Worm (Caenorhabditis elegans) whole organism, young adult: ENCODE measurements around the gene nas-17.

Experiments
- C06A6.2 ChIP-seq: fragments of 200-800 bp; sonication (Bioruptor generic); conservative IDR thresholded peaks from 2 replicates; pipeline ENCODE4 v1.3.6; 2022; ENCODE audit warnings: missing genetic modification characterization, missing compliant biosample characterization
- C17E4.6 ChIP-seq: fragments of 200-800 bp; sonication (Bioruptor generic); IDR thresholded peaks from 2 replicates; pipeline ENCODE4 v1.3.6; 2022; ENCODE audit warnings: missing genetic modification reagents, missing genetic modification characterization, missing compliant biosample characterization
- D2030.7 ChIP-seq: fragments of 200-800 bp; sonication (Bioruptor generic); IDR thresholded peaks from 2 replicates; pipeline ENCODE4 v1.3.6; 2022; ENCODE audit warnings: missing genetic modification reagents, missing genetic modification characterization, missing compliant biosample characterization
- F23B12.7 ChIP-seq: sonication (generic microtip); optimal IDR thresholded peaks from 2 replicates; lab custom pipeline; 2017; ENCODE audit warnings: missing genetic modification characterization, mild to moderate bottlenecking, missing compliant biosample characterization, antibody characterized with exemption, moderate library complexity; ENCODE audit not compliant: insufficient read depth
- F37B4.10 ChIP-seq: fragments of 200-800 bp; sonication (Bioruptor generic); IDR thresholded peaks from 2 replicates; pipeline ENCODE4 v1.3.6; 2022; ENCODE audit warnings: missing genetic modification characterization, missing compliant biosample characterization
- F55B11.4 ChIP-seq: sonication (generic microtip); optimal IDR thresholded peaks from 2 replicates; lab custom pipeline; 2016; ENCODE audit warnings: missing compliant biosample characterization, missing genetic modification characterization, borderline replicate concordance; ENCODE audit not compliant: insufficient read depth
- F57A8.1 ChIP-seq: fragments of 200-800 bp; sonication (Bioruptor generic); optimal IDR thresholded peaks from 2 replicates; lab custom pipeline; 2018; ENCODE audit warnings: mild to moderate bottlenecking, missing genetic modification characterization, moderate library complexity, missing compliant biosample characterization
- K11D2.4 ChIP-seq: fragments of 200-800 bp; sonication (Bioruptor generic); IDR thresholded peaks from 2 replicates; pipeline ENCODE4 v1.3.6; 2022; ENCODE audit warnings: missing genetic modification reagents, missing genetic modification characterization, missing compliant biosample characterization
- T07F8.4 ChIP-seq: sonication (generic microtip); optimal IDR thresholded peaks from 2 replicates; lab custom pipeline; 2016; ENCODE audit warnings: mild to moderate bottlenecking, missing genetic modification characterization, moderate library complexity, missing compliant biosample characterization
- Y53F4B.3 ChIP-seq: fragments of 200-800 bp; sonication (Bioruptor generic); IDR thresholded peaks from 2 replicates; pipeline ENCODE4 v1.3.6; 2022; ENCODE audit warnings: missing genetic modification reagents, missing genetic modification characterization, missing compliant biosample characterization
- Y53G8AR.9 ChIP-seq: fragments of 200-800 bp; sonication (Bioruptor generic); conservative IDR thresholded peaks from 2 replicates; pipeline ENCODE4 v1.3.6; 2022; ENCODE audit warnings: missing genetic modification reagents, missing genetic modification characterization, missing compliant biosample characterization
- Y56A3A.18 ChIP-seq: fragments of 200-800 bp; sonication (Bioruptor generic); IDR thresholded peaks from 2 replicates; pipeline ENCODE4 v1.3.6; 2022; ENCODE audit warnings: missing genetic modification reagents, missing genetic modification characterization, missing compliant biosample characterization
- Y67H2A.10 ChIP-seq: fragments of 200-800 bp; sonication (Bioruptor generic); conservative IDR thresholded peaks from 2 replicates; pipeline ENCODE4 v1.3.6; 2022; ENCODE audit warnings: missing genetic modification reagents, missing genetic modification characterization, missing compliant biosample characterization
- Y79H2A.3 ChIP-seq: fragments of 200-800 bp; sonication (Bioruptor generic); conservative IDR thresholded peaks from 2 replicates; pipeline ENCODE4 v1.3.6; 2022; ENCODE audit warnings: missing genetic modification reagents, missing genetic modification characterization, missing compliant biosample characterization
- akir-1 ChIP-seq: fragments of 200-800 bp; sonication (Bioruptor generic); optimal IDR thresholded peaks from 2 replicates; lab custom pipeline; 2018; ENCODE audit warnings: mild to moderate bottlenecking, missing genetic modification characterization, moderate library complexity, missing compliant biosample characterization
- ama-1 ChIP-seq, 3 experiments: fragments of 150-350 bp in 1 of 3; sonication (generic microtip) in 2 of 3; optimal IDR thresholded peaks; 2 replicates each; lab custom pipeline; 2014 to 2018; ENCODE audit warnings: missing biosample characterization in 2 of 3, missing genetic modification characterization in 2 of 3, missing genetic modification reagents in 2 of 3
- atf-7 ChIP-seq: sonication (generic microtip); optimal IDR thresholded peaks from 2 replicates; lab custom pipeline; 2017; ENCODE audit warnings: mild to moderate bottlenecking, missing genetic modification characterization, missing compliant biosample characterization
- athp-1 ChIP-seq: sonication (generic microtip); optimal IDR thresholded peaks from 2 replicates; lab custom pipeline; 2017; ENCODE audit warnings: mild to moderate bottlenecking, missing genetic modification characterization, missing compliant biosample characterization
- ceh-100 ChIP-seq: fragments of 200-800 bp; sonication (Bioruptor generic); IDR thresholded peaks from 2 replicates; pipeline ENCODE4 v1.3.6; 2022; ENCODE audit warnings: missing genetic modification reagents, missing genetic modification characterization, missing compliant biosample characterization
- ceh-58 ChIP-seq: fragments of 200-800 bp; sonication (Bioruptor generic); IDR thresholded peaks from 2 replicates; pipeline ENCODE4 v1.3.6; 2022; ENCODE audit warnings: missing genetic modification characterization, missing compliant biosample characterization
- efl-1 ChIP-seq: fragments of 150-350 bp; optimal IDR thresholded peaks from 2 replicates; lab custom pipeline; 2014; ENCODE audit warnings: missing biosample characterization, missing genetic modification reagents, missing genetic modification characterization
- egl-18 ChIP-seq: fragments of 200-800 bp; sonication (Bioruptor generic); IDR thresholded peaks from 2 replicates; pipeline ENCODE4 v1.3.6; 2022; ENCODE audit warnings: missing genetic modification reagents, missing genetic modification characterization, missing compliant biosample characterization
- egrh-3 ChIP-seq: fragments of 200-800 bp; sonication (Bioruptor generic); IDR thresholded peaks from 2 replicates; pipeline ENCODE4 v1.3.6; 2022; ENCODE audit warnings: missing genetic modification reagents, missing genetic modification characterization, missing compliant biosample characterization
- ekl-4 ChIP-seq: fragments of 200-800 bp; sonication (Bioruptor generic); IDR thresholded peaks from 2 replicates; pipeline ENCODE4 v1.3.6; 2022; ENCODE audit warnings: missing genetic modification reagents, missing genetic modification characterization, missing compliant biosample characterization
- gei-17 ChIP-seq: fragments of 200-800 bp; sonication (Bioruptor generic); optimal IDR thresholded peaks from 2 replicates; lab custom pipeline; 2018; ENCODE audit warnings: mild to moderate bottlenecking, missing genetic modification characterization, missing compliant biosample characterization
- him-1 ChIP-seq: sonication (generic microtip); optimal IDR thresholded peaks from 2 replicates; lab custom pipeline; 2016; ENCODE audit warnings: missing genotype, missing genetic modification reagents, missing genetic modification characterization, missing compliant biosample characterization
- hlh-12 ChIP-seq: sonication (generic microtip); optimal IDR thresholded peaks from 2 replicates; lab custom pipeline; 2016; ENCODE audit warnings: missing genetic modification characterization, missing compliant biosample characterization
- hlh-26 ChIP-seq: fragments of 200-800 bp; sonication (Bioruptor generic); conservative IDR thresholded peaks from 2 replicates; pipeline ENCODE4 v1.3.6; 2022; ENCODE audit warnings: missing genetic modification reagents, missing genetic modification characterization, missing compliant biosample characterization
- hmg-1.2 ChIP-seq: fragments of 200-800 bp; sonication (Bioruptor generic); IDR thresholded peaks from 2 replicates; pipeline ENCODE4 v1.3.6; 2022; ENCODE audit warnings: missing genetic modification reagents, missing genetic modification characterization, missing compliant biosample characterization
- hrde-1 ChIP-seq: sonication (generic microtip); optimal IDR thresholded peaks from 2 replicates; lab custom pipeline; 2016; ENCODE audit warnings: missing genetic modification characterization, mild to moderate bottlenecking, missing compliant biosample characterization, moderate library complexity, missing genotype, missing genetic modification reagents, borderline replicate concordance
- lag-1 ChIP-seq: fragments of 200-800 bp; sonication (Bioruptor generic); IDR thresholded peaks from 2 replicates; pipeline ENCODE4 v1.3.6; 2022; ENCODE audit warnings: missing genetic modification reagents, missing genetic modification characterization, missing compliant biosample characterization
- let-526 ChIP-seq: fragments of 200-800 bp; sonication (Bioruptor generic); IDR thresholded peaks from 2 replicates; pipeline ENCODE4 v1.3.6; 2022; ENCODE audit warnings: missing genetic modification reagents, missing genetic modification characterization, missing compliant biosample characterization
- lir-1 ChIP-seq: fragments of 200-800 bp; sonication (Bioruptor generic); conservative IDR thresholded peaks from 2 replicates; pipeline ENCODE4 v1.3.6; 2022; ENCODE audit warnings: missing genetic modification reagents, missing genetic modification characterization, missing compliant biosample characterization
- lsl-1 ChIP-seq: fragments of 200-800 bp; sonication (Bioruptor generic); optimal IDR thresholded peaks from 2 replicates; lab custom pipeline; 2018; ENCODE audit warnings: mild to moderate bottlenecking, missing genetic modification characterization, moderate library complexity, missing compliant biosample characterization
- madf-6 ChIP-seq: fragments of 200-800 bp; sonication (Bioruptor generic); IDR thresholded peaks from 2 replicates; pipeline ENCODE4 v1.3.6; 2022; ENCODE audit warnings: missing genetic modification reagents, missing genetic modification characterization, missing compliant biosample characterization
- mcd-1 ChIP-seq: fragments of 200-800 bp; sonication (Bioruptor generic); IDR thresholded peaks from 2 replicates; pipeline ENCODE4 v1.3.6; 2022; ENCODE audit warnings: missing genetic modification reagents, missing genetic modification characterization, missing compliant biosample characterization
- mel-28 ChIP-seq: sonication (generic microtip); optimal IDR thresholded peaks from 2 replicates; lab custom pipeline; 2016; ENCODE audit warnings: borderline replicate concordance, mild to moderate bottlenecking, missing genetic modification characterization, missing compliant biosample characterization
- mes-4 ChIP-seq: sonication (generic microtip); optimal IDR thresholded peaks from 2 replicates; lab custom pipeline; 2016; ENCODE audit warnings: missing genotype, missing genetic modification characterization, missing compliant biosample characterization
- nhr-120 ChIP-seq: fragments of 200-800 bp; sonication (Bioruptor generic); IDR thresholded peaks from 2 replicates; pipeline ENCODE4 v1.3.6; 2022; ENCODE audit warnings: missing genetic modification characterization, missing compliant biosample characterization
- pha-4 ChIP-seq: fragments of 150-350 bp; sonication (generic microtip); optimal IDR thresholded peaks from 2 replicates; lab custom pipeline; 2014; ENCODE audit warnings: missing biosample characterization, missing genetic modification reagents, missing genetic modification characterization
- rcor-1 ChIP-seq: fragments of 200-800 bp; sonication (Bioruptor generic); IDR thresholded peaks from 2 replicates; pipeline ENCODE4 v1.3.6; 2022; ENCODE audit warnings: missing genetic modification reagents, missing genetic modification characterization, missing compliant biosample characterization
- repo-1 ChIP-seq: sonication (generic microtip); optimal IDR thresholded peaks from 2 replicates; lab custom pipeline; 2017; ENCODE audit warnings: mild to moderate bottlenecking, missing genetic modification characterization, missing compliant biosample characterization
- snpc-4 ChIP-seq, 5 experiments: fragments of 150-350 bp in 1 of 5; sonication (generic microtip) in 4 of 5; optimal IDR thresholded peaks; 2 replicates each; lab custom pipeline; 2014 to 2018; ENCODE audit warnings: missing genetic modification characterization in 5 of 5, missing biosample characterization in 3 of 5, antibody characterized with exemption in 2 of 5, mild to moderate bottlenecking in 2 of 5, missing compliant biosample characterization in 2 of 5, missing genotype in 2 of 5, moderate library complexity in 2 of 5, missing genetic modification reagents in 1 of 5
- tbp1 ChIP-seq: fragments of 200-800 bp; sonication (Bioruptor generic); optimal IDR thresholded peaks from 2 replicates; lab custom pipeline; 2018; ENCODE audit warnings: mild to moderate bottlenecking, missing genetic modification characterization, missing compliant biosample characterization
- zim-3 ChIP-seq: sonication (generic microtip); optimal IDR thresholded peaks from 2 replicates; lab custom pipeline; 2017; ENCODE audit warnings: mild to moderate bottlenecking, missing genetic modification characterization, moderate library complexity, missing compliant biosample characterization

nas-17 gene

DNA sequence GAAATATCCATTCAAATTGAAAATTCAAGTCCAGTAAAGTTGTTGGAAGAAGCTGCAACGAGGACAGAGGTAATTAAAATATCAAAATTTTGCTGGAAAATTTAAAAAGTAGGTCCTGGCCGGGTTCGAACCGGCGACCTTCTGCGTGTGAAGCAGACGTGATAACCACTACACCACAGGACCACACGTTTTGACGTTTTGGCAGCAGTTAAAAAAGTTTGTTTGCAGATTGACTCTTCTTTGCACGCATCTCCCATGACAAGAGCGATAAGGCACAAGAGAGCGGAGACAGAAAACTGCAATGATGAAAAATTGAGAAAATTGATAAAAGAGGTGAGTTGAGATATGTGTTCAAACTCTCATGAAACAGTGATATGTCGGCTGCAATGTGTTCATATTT, 13.4 kb downstream of the nas-17 start (continued):
- TF ChIP-seq Y53F4B.3 (GFP tag; lab: Robert Waterston, UW) (no peak), Y79H2A.3 (no peak), efl-1 (GFP tag; lab: Kevin White, UChicago) (no peak), C06A6.2 (no peak), C17E4.6 (GFP tag; lab: Robert Waterston, UW) (no peak), mel-28 (no peak), F57A8.1 (no peak), T07F8.4 (no peak), F37B4.10 (no peak), F55B11.4 (tag; lab: Kevin White, UChicago) (no peak), ekl-4 (GFP tag; lab: Robert Waterston, UW) (no peak), hlh-26 (GFP tag; lab: Robert Waterston, UW) (no peak), Y56A3A.18 (GFP tag; lab: Robert Waterston, UW) (peak; percentile 64), hmg-1.2 (GFP tag; lab: Robert Waterston, UW) (no peak; the same call in 1 of the 2 replicates), akir-1 (no peak), ama-1 (optimal IDR thresholded peaks at IDR 0.05; lab: Kevin White, UChicago) (no peak), ama-1 (GFP tag; optimal IDR thresholded peaks at IDR 0.05; lab: Kevin White, UChicago) (no peak), egl-18 (no peak), snpc-4 (GFP tag; optimal IDR thresholded peaks at IDR 0.05; lab: Kevin White, UChicago) (no peak), snpc-4 (tag; optimal IDR thresholded peaks at IDR 0.05; lab: Kevin White, UChicago) (peak in 3 of 4 experiments; percentile 9 to 87 (median 73)), him-1 (tag; lab: Kevin White, UChicago) (peak; percentile 83), zim-3 (tag; lab: Kevin White, UChicago) (peak; percentile 17), nhr-120 (GFP tag; lab: Robert Waterston, UW) (no peak), rcor-1 (GFP tag; lab: Robert Waterston, UW) (0 out of 2 replicates have a peak, but pooled peaks have one; percentile 36), pha-4 (tag; lab: Kevin White, UChicago) (no peak), mes-4 (tag; lab: Kevin White, UChicago) (no peak), D2030.7 (GFP tag; lab: Robert Waterston, UW) (peak; percentile 79), ceh-100 (GFP tag; lab: Robert Waterston, UW) (0 out of 2 replicates have a peak, but pooled peaks have one; percentile 47), let-526 (GFP tag; lab: Robert Waterston, UW) (no peak), atf-7 (tag; lab: Kevin White, UChicago) (peak; percentile 20), K11D2.4 (no peak), madf-6 (no peak; the same call in 1 of the 2 replicates), mcd-1 (GFP tag; lab: Robert Waterston, UW) (no peak; the same call in 1 of the 2 replicates), lsl-1 (GFP tag; lab: Kevin White, UChicago) (peak; percentile 32), Y53G8AR.9 (GFP tag; lab: Robert Waterston, UW) (peak; percentile 50; the same call in 1 of the 2 replicates), F23B12.7 (no peak), tbp1 (GFP tag; lab: Kevin White, UChicago) (peak; percentile 87), hrde-1 (tag; lab: Kevin White, UChicago) (peak; percentile 16), gei-17 (GFP tag; lab: Kevin White, UChicago) (no peak), lir-1 (GFP tag; lab: Robert Waterston, UW) (0 out of 2 replicates have a peak, but pooled peaks have one; percentile 5), egrh-3 (0 out of 2 replicates have a peak, but pooled peaks have one; percentile 6), ceh-58 (no peak), hlh-12 (tag; lab: Kevin White, UChicago) (no peak), repo-1 (tag; lab: Kevin White, UChicago) (peak; percentile 65), lag-1 (no peak), athp-1 (tag; lab: Kevin White, UChicago) (peak; percentile 63), Y67H2A.10 (no peak)
- TF ChIP-seq, all 124 proteins: peak for 43
